Worm (Caenorhabditis elegans) whole organism, early embryonic: Measurements from ENCODE around the gene hsp-43.

ENCODE experiments used
- B0310.2 ChIP-seq: sonication (generic microtip); optimal IDR thresholded peaks from 2 replicates; lab custom pipeline; 2016; ENCODE audit warnings: mild to moderate bottlenecking, missing genetic modification characterization, missing compliant biosample characterization
- F13C5.2 ChIP-seq: sonication (generic microtip); optimal IDR thresholded peaks from 2 replicates; lab custom pipeline; 2017; ENCODE audit warnings: mild to moderate bottlenecking, missing genetic modification characterization, inconsistent platforms, missing compliant biosample characterization
- aly-1 ChIP-seq: sonication (generic microtip); optimal IDR thresholded peaks from 2 replicates; lab custom pipeline; 2016; ENCODE audit warnings: missing genetic modification characterization, missing compliant biosample characterization
- ama-1 ChIP-seq: fragments of 150-350 bp; optimal IDR thresholded peaks from 2 replicates; lab custom pipeline; 2014
- ceh-13 ChIP-seq: fragments of 200-800 bp; sonication (Bioruptor generic); optimal IDR thresholded peaks from 2 replicates; lab custom pipeline; 2018; ENCODE audit warnings: mild to moderate bottlenecking, missing genetic modification characterization, missing compliant biosample characterization
- ceh-36 ChIP-seq: sonication (generic microtip); optimal IDR thresholded peaks from 2 replicates; lab custom pipeline; 2016; ENCODE audit warnings: missing genetic modification characterization, inconsistent platforms, missing compliant biosample characterization
- ets-7 ChIP-seq: sonication (generic microtip); optimal IDR thresholded peaks from 2 replicates; lab custom pipeline; 2016; ENCODE audit warnings: missing genotype, missing genetic modification characterization, missing compliant biosample characterization
- flt-1 ChIP-seq: fragments of 200-800 bp; sonication (Bioruptor generic); IDR thresholded peaks from 2 replicates; pipeline ENCODE4 v1.3.6; 2022; ENCODE audit warnings: missing genetic modification characterization, missing compliant biosample characterization
- hmbx-1 ChIP-seq: sonication (generic microtip); optimal IDR thresholded peaks from 2 replicates; lab custom pipeline; 2016; ENCODE audit warnings: mild to moderate bottlenecking, missing genetic modification characterization, missing compliant biosample characterization
- hmg-4 ChIP-seq: fragments of 200-800 bp; sonication (Bioruptor generic); optimal IDR thresholded peaks from 2 replicates; lab custom pipeline; 2018; ENCODE audit warnings: mild to moderate bottlenecking, missing genetic modification characterization, missing compliant biosample characterization
- hnd-1 ChIP-seq: sonication (generic microtip); optimal IDR thresholded peaks from 2 replicates; lab custom pipeline; 2016; ENCODE audit warnings: missing genetic modification characterization, missing compliant biosample characterization
- pes-1 ChIP-seq: fragments of 200-800 bp; sonication (Bioruptor generic); IDR thresholded peaks from 2 replicates; pipeline ENCODE4 v1.3.6; 2022; ENCODE audit warnings: missing genetic modification reagents, missing genetic modification characterization, missing compliant biosample characterization
- scrt-1 ChIP-seq: fragments of 200-800 bp; sonication (Bioruptor generic); IDR thresholded peaks from 2 replicates; pipeline ENCODE4 v1.3.6; 2022; ENCODE audit warnings: missing genetic modification characterization, missing compliant biosample characterization
- sea-1 ChIP-seq: fragments of 200-800 bp; sonication (Bioruptor generic); conservative IDR thresholded peaks from 2 replicates; pipeline ENCODE4 v1.3.6; 2022; ENCODE audit warnings: missing genetic modification characterization, missing compliant biosample characterization
- tbx-11 ChIP-seq: fragments of 200-800 bp; sonication (Bioruptor generic); IDR thresholded peaks from 2 replicates; pipeline ENCODE4 v1.3.6; 2022; ENCODE audit warnings: missing genetic modification characterization, missing compliant biosample characterization
- tbx-37 ChIP-seq: fragments of 200-800 bp; sonication (Bioruptor generic); conservative IDR thresholded peaks from 2 replicates; pipeline ENCODE4 v1.3.6; 2022; ENCODE audit warnings: missing genetic modification reagents, missing genetic modification characterization, missing compliant biosample characterization
- tra-4 ChIP-seq: sonication (generic microtip); optimal IDR thresholded peaks from 2 replicates; lab custom pipeline; 2017; ENCODE audit warnings: missing genetic modification characterization, missing compliant biosample characterization

The hsp-43 gene

ce11 chrX:6235443-6235842 lies at the start of gene hsp-43:
Gene hsp-43, minus strand, starts transcription at chrX:6235543.
- TF ChIP-seq ceh-13 (GFP tag; lab: Kevin White, UChicago) (no peak), tbx-37 (no peak)

- TF ChIP-seq scrt-1: no peak
Measured at ce11 chrX:6280998-6281397, 45.7 kb upstream of the hsp-43 start.

- TF ChIP-seq tbx-11 (GFP tag; lab: Robert Waterston, UW): no peak
- no peak for TF ChIP-seq ets-7
- no peak for TF ChIP-seq pes-1 (GFP tag; lab: Robert Waterston, UW)
- TF ChIP-seq aly-1: no peak
- no peak for TF ChIP-seq scrt-1
- no peak for TF ChIP-seq ceh-13 (GFP tag; lab: Kevin White, UChicago)
- TF ChIP-seq flt-1 (GFP tag; lab: Robert Waterston, UW): no peak
- no peak for TF ChIP-seq ama-1 (lab: Kevin White, UChicago)
- TF ChIP-seq hmbx-1 (tag; lab: Kevin White, UChicago): no peak
- no peak for TF ChIP-seq tra-4 (tag; lab: Kevin White, UChicago)
- no peak for TF ChIP-seq hmg-4 (GFP tag; lab: Kevin White, UChicago)
Measured at ce11 chrX:6279625-6280024, 44.3 kb upstream of the hsp-43 start, which contains the start of gene col-166. Gene col-166, plus strand, starts transcription at chrX:6280016.

ce11 chrX:6278296-6278695 lies 43.0 kb upstream of the hsp-43 start:
- TF ChIP-seq flt-1 (GFP tag; lab: Robert Waterston, UW) (no peak), tbx-37 (no peak), tbx-11 (GFP tag; lab: Robert Waterston, UW) (no peak), ceh-36 (tag; lab: Kevin White, UChicago) (no peak), hnd-1 (tag; lab: Kevin White, UChicago) (no peak), B0310.2 (tag; lab: Kevin White, UChicago) (no peak), pes-1 (GFP tag; lab: Robert Waterston, UW) (no peak), hmbx-1 (tag; lab: Kevin White, UChicago) (no peak), tra-4 (tag; lab: Kevin White, UChicago) (no peak), ets-7 (no peak), ceh-13 (GFP tag; lab: Kevin White, UChicago) (no peak), ama-1 (lab: Kevin White, UChicago) (no peak), scrt-1 (no peak), hmg-4 (GFP tag; lab: Kevin White, UChicago) (no peak), aly-1 (no peak), sea-1 (no peak), F13C5.2 (tag; lab: Kevin White, UChicago) (no peak)

- TF ChIP-seq aly-1: no peak
- no peak for TF ChIP-seq B0310.2 (tag; lab: Kevin White, UChicago)
- no peak for TF ChIP-seq flt-1 (GFP tag; lab: Robert Waterston, UW)
- no peak for TF ChIP-seq hmbx-1 (tag; lab: Kevin White, UChicago)
- TF ChIP-seq ceh-36 (tag; lab: Kevin White, UChicago): no peak
- no peak for TF ChIP-seq hnd-1 (tag; lab: Kevin White, UChicago)
- no peak for TF ChIP-seq tbx-37
- TF ChIP-seq ets-7: no peak
- no peak for TF ChIP-seq sea-1
- TF ChIP-seq ceh-13 (GFP tag; lab: Kevin White, UChicago): no peak
- TF ChIP-seq scrt-1: no peak
- TF ChIP-seq ama-1 (lab: Kevin White, UChicago): no peak
Measured at ce11 chrX:6277252-6277651, 41.9 kb upstream of the hsp-43 start.

ce11 chrX:6276701-6277100 lies 41.4 kb upstream of the hsp-43 start:
- TF ChIP-seq sea-1: no peak
- no peak for TF ChIP-seq tra-4 (tag; lab: Kevin White, UChicago)
- TF ChIP-seq scrt-1: no peak
- TF ChIP-seq hmbx-1 (tag; lab: Kevin White, UChicago): no peak
- TF ChIP-seq tbx-37: no peak
- no peak for TF ChIP-seq aly-1
- no peak for TF ChIP-seq pes-1 (GFP tag; lab: Robert Waterston, UW)
- no peak for TF ChIP-seq ceh-36 (tag; lab: Kevin White, UChicago)
- TF ChIP-seq ets-7: no peak
- TF ChIP-seq B0310.2 (tag; lab: Kevin White, UChicago): no peak
- no peak for TF ChIP-seq hmg-4 (GFP tag; lab: Kevin White, UChicago)
- TF ChIP-seq tbx-11 (GFP tag; lab: Robert Waterston, UW): no peak

ce11 chrX:6275343-6275742 lies 40.0 kb upstream of the hsp-43 start:
- no peak for TF ChIP-seq F13C5.2 (tag; lab: Kevin White, UChicago)
- TF ChIP-seq B0310.2 (tag; lab: Kevin White, UChicago): no peak
- TF ChIP-seq ceh-13 (GFP tag; lab: Kevin White, UChicago): no peak

- TF ChIP-seq tra-4 (tag; lab: Kevin White, UChicago) (no peak), ceh-13 (GFP tag; lab: Kevin White, UChicago) (no peak), sea-1 (no peak), tbx-11 (GFP tag; lab: Robert Waterston, UW) (no peak), hnd-1 (tag; lab: Kevin White, UChicago) (no peak), scrt-1 (no peak), hmbx-1 (tag; lab: Kevin White, UChicago) (no peak), ceh-36 (tag; lab: Kevin White, UChicago) (no peak), B0310.2 (tag; lab: Kevin White, UChicago) (no peak), aly-1 (no peak), F13C5.2 (tag; lab: Kevin White, UChicago) (no peak), hmg-4 (GFP tag; lab: Kevin White, UChicago) (no peak), ama-1 (lab: Kevin White, UChicago) (no peak), tbx-37 (no peak), pes-1 (GFP tag; lab: Robert Waterston, UW) (no peak)
Measured at ce11 chrX:6274270-6274669, 38.9 kb upstream of the hsp-43 start.
